Fruit fly (Drosophila melanogaster): ENCODE data around the gene CG5555.

Gene CG5555

dm6 chr3R:19225446-19225955, 45.2 kb upstream of the CG5555 start (continued):
- TF ChIP-seq CG4360 (GFP tag; IDR thresholded peaks at IDR 0.05) (peak; percentile 75), CG34422 (GFP tag; IDR thresholded peaks at IDR 0.05) (peak; percentile 63; the same call in 1 of the 3 replicates), lab (GFP tag; optimal IDR thresholded peaks at IDR 0.05) (no peak), hb (GFP tag; IDR thresholded peaks at IDR 0.05; ENCODE audit: partially characterized antibody) (no peak), MBD-R2 (GFP tag; IDR thresholded peaks at IDR 0.05) (peak; percentile 44; the same call in 1 of the 2 replicates), fd64A (GFP tag; optimal IDR thresholded peaks at IDR 0.05) (no peak), Ada2b (GFP tag; IDR thresholded peaks at IDR 0.05) (no peak), CG6689 (GFP tag; IDR thresholded peaks at IDR 0.05) (0 out of 2 replicates have a peak, but pooled peaks have one; percentile 21), CG7963 (GFP tag; IDR thresholded peaks at IDR 0.05; ENCODE audit: partially characterized antibody) (no peak), scrt (GFP tag; optimal IDR thresholded peaks at IDR 0.05) (peak; percentile 52), CG9876 (GFP tag; optimal IDR thresholded peaks at IDR 0.05) (no peak), kay (GFP tag; optimal IDR thresholded peaks at IDR 0.05) (peak; percentile 72), CG12744 (GFP tag; optimal IDR thresholded peaks at IDR 0.05) (no peak), Vsx1 (GFP tag; optimal IDR thresholded peaks at IDR 0.05) (peak; percentile 5), CG4854 (GFP tag; optimal IDR thresholded peaks at IDR 0.05) (no peak), Fer1 (GFP tag; optimal IDR thresholded peaks at IDR 0.05) (no peak), CG3281 (GFP tag; optimal IDR thresholded peaks at IDR 0.05) (no peak), Hsf (GFP tag; optimal IDR thresholded peaks at IDR 0.05) (no peak), zfh1 (GFP tag; IDR thresholded peaks at IDR 0.05) (no peak), ems (GFP tag; optimal IDR thresholded peaks at IDR 0.05) (no peak), CG2199 (GFP tag; IDR thresholded peaks at IDR 0.05) (0 out of 3 replicates have a peak, but pooled peaks have one; percentile 23), tap (tag; optimal IDR thresholded peaks at IDR 0.05) (no peak), CG1529 (GFP tag; optimal IDR thresholded peaks at IDR 0.05) (no peak), CG8281 (tag; optimal IDR thresholded peaks at IDR 0.05) (no peak), CG7745 (tag; optimal IDR thresholded peaks at IDR 0.05) (no peak), otp (GFP tag; IDR thresholded peaks at IDR 0.05) (no peak), gcm (GFP tag; optimal IDR thresholded peaks at IDR 0.05) (no peak), CG9797 (GFP tag; optimal IDR thresholded peaks at IDR 0.05) (no peak), CG12219 (GFP tag; optimal IDR thresholded peaks at IDR 0.05) (no peak), CG3163 (GFP tag; optimal IDR thresholded peaks at IDR 0.05) (no peak), CG43689 (GFP tag; IDR thresholded peaks at IDR 0.05) (no peak), CG11456 (GFP tag; IDR thresholded peaks at IDR 0.05) (no peak), ham (GFP tag; IDR thresholded peaks at IDR 0.05) (no peak), CG10274 (GFP tag; optimal IDR thresholded peaks at IDR 0.05) (no peak), Ets65A (GFP tag) (no peak), btn (GFP tag; optimal IDR thresholded peaks at IDR 0.05) (no peak), bsh (GFP tag; optimal IDR thresholded peaks at IDR 0.05) (no peak), CG6854 (GFP tag; optimal IDR thresholded peaks at IDR 0.05) (no peak), corto (GFP tag; optimal IDR thresholded peaks at IDR 0.05) (no peak), CG7372 (GFP tag; IDR thresholded peaks at IDR 0.05) (no peak), CG15011 (GFP tag; optimal IDR thresholded peaks at IDR 0.05) (no peak), jigr1 (GFP tag; IDR thresholded peaks at IDR 0.05) (no peak), CG10147 (GFP tag; optimal IDR thresholded peaks at IDR 0.05) (no peak), BtbVII (GFP tag; optimal IDR thresholded peaks at IDR 0.05) (no peak), Dref (GFP tag; IDR thresholded peaks at IDR 0.05) (no peak), Sin3A (optimal IDR thresholded peaks at IDR 0.05) (no peak), fd96Cb (tag; optimal IDR thresholded peaks at IDR 0.05) (no peak), ftz-f1 (GFP tag; optimal IDR thresholded peaks at IDR 0.05) (no peak), croc (GFP tag; conservative IDR thresholded peaks at IDR 0.05) (no peak), CG11093 (GFP tag; IDR thresholded peaks at IDR 0.05) (no peak), CG17568 (GFP tag; optimal IDR thresholded peaks at IDR 0.05) (no peak), Atf6 (GFP tag; IDR thresholded peaks at IDR 0.05) (no peak)
